Fruit fly (Drosophila melanogaster) whole organism, embryonic: ENCODE results near the gene CG6163.

Experiments used
- CG11398 ChIP-seq: fragments of 200-800 bp; sonication (Bioruptor generic); optimal IDR thresholded peaks from 2 replicates; lab custom pipeline; 2016; ENCODE audit warnings: missing biosample characterization, missing genetic modification characterization
- CG11560 ChIP-seq: fragments of 200-800 bp; sonication (Bioruptor generic); IDR thresholded peaks from 3 replicates; pipeline ENCODE4 v1.3.6; 2022; ENCODE audit warnings: missing biosample characterization, missing genetic modification characterization
- CG12104 ChIP-seq: fragments of 200-800 bp; sonication (Bioruptor generic); optimal IDR thresholded peaks from 3 replicates; lab custom pipeline; 2016; ENCODE audit warnings: missing biosample characterization, missing genetic modification characterization
- CG12299 ChIP-seq: fragments of 200-800 bp; sonication (Bioruptor generic); optimal IDR thresholded peaks from 2 replicates; lab custom pipeline; 2018; ENCODE audit warnings: missing biosample characterization, mild to moderate bottlenecking, missing genetic modification characterization
- CG12659 ChIP-seq: fragments of 200-800 bp; sonication (Bioruptor generic); optimal IDR thresholded peaks from 3 replicates; lab custom pipeline; 2017; ENCODE audit warnings: mild to moderate bottlenecking, missing biosample characterization, missing genetic modification reagents, missing genetic modification characterization
- CG13287 ChIP-seq: fragments of 200-800 bp; sonication (Bioruptor generic); IDR thresholded peaks from 2 replicates; pipeline ENCODE4 v1.3.6; 2022; ENCODE audit warnings: missing biosample characterization, missing genetic modification characterization; ENCODE audit not compliant: partially characterized antibody
- CG13424 ChIP-seq: fragments of 200-800 bp; sonication (Bioruptor generic); optimal IDR thresholded peaks from 2 replicates; lab custom pipeline; 2019; ENCODE audit warnings: missing biosample characterization, mild to moderate bottlenecking, missing genetic modification characterization, moderate library complexity
- CG14860 ChIP-seq: fragments of 200-800 bp; sonication (Bioruptor generic); IDR thresholded peaks from 3 replicates; pipeline ENCODE4 v1.3.6; 2022; ENCODE audit warnings: missing biosample characterization, missing genetic modification characterization; ENCODE audit not compliant: partially characterized antibody
- CG15269 ChIP-seq: fragments of 200-800 bp; sonication (Bioruptor generic); optimal IDR thresholded peaks from 2 replicates; lab custom pipeline; 2018; ENCODE audit warnings: missing biosample characterization, mild to moderate bottlenecking, missing genetic modification characterization, moderate library complexity
- CG15601 ChIP-seq: fragments of 200-800 bp; sonication (Bioruptor generic); optimal IDR thresholded peaks from 3 replicates; lab custom pipeline; 2019; ENCODE audit warnings: missing biosample characterization, mild to moderate bottlenecking, missing genetic modification characterization, moderate library complexity
- CG1647 ChIP-seq: fragments of 200-800 bp; sonication (Bioruptor generic); optimal IDR thresholded peaks from 3 replicates; lab custom pipeline; 2016; ENCODE audit warnings: missing biosample characterization, missing genetic modification characterization
- CG17186 ChIP-seq: fragments of 200-800 bp; sonication (Bioruptor generic); optimal IDR thresholded peaks from 3 replicates; lab custom pipeline; 2017; ENCODE audit warnings: missing biosample characterization, missing genetic modification reagents, missing genetic modification characterization
- CG17568 ChIP-seq: fragments of 200-800 bp; sonication (Bioruptor generic); optimal IDR thresholded peaks from 2 replicates; lab custom pipeline; 2018; ENCODE audit warnings: missing biosample characterization, mild to moderate bottlenecking, missing genetic modification characterization, moderate library complexity
- CG17829 ChIP-seq: fragments of 200-800 bp; optimal IDR thresholded peaks from 2 replicates; lab custom pipeline; 2019; ENCODE audit warnings: missing biosample characterization, mild to moderate bottlenecking, missing genetic modification characterization, moderate library complexity
- CG17912 ChIP-seq: fragments of 200-800 bp; sonication (Bioruptor generic); optimal IDR thresholded peaks from 2 replicates; lab custom pipeline; 2018; ENCODE audit warnings: missing biosample characterization, mild to moderate bottlenecking, missing genetic modification characterization
- CG2116 ChIP-seq: fragments of 200-800 bp; sonication (Bioruptor generic); optimal IDR thresholded peaks from 3 replicates; lab custom pipeline; 2018; ENCODE audit warnings: missing biosample characterization, mild to moderate bottlenecking, missing genetic modification characterization
- CG3995 ChIP-seq: fragments of 200-800 bp; sonication (Bioruptor generic); optimal IDR thresholded peaks from 3 replicates; lab custom pipeline; 2016; ENCODE audit warnings: missing biosample characterization, missing genetic modification characterization
- CG6175 ChIP-seq: fragments of 200-800 bp; sonication (Bioruptor generic); IDR thresholded peaks from 3 replicates; pipeline ENCODE4 v1.3.6; 2022; ENCODE audit warnings: missing biosample characterization, missing genetic modification characterization
- D19A ChIP-seq: fragments of 200-800 bp; optimal IDR thresholded peaks from 3 replicates; lab custom pipeline; 2019; ENCODE audit warnings: missing biosample characterization, mild to moderate bottlenecking, missing genetic modification characterization, moderate library complexity
- E2f1 ChIP-seq: fragments of 200-800 bp; sonication (Bioruptor generic); IDR thresholded peaks from 2 replicates; pipeline ENCODE4 v1.3.6; 2022; ENCODE audit warnings: missing biosample characterization, missing genetic modification characterization
- Ets97D ChIP-seq: fragments of 200-800 bp; sonication (Bioruptor generic); optimal IDR thresholded peaks from 3 replicates; lab custom pipeline; 2016; ENCODE audit warnings: missing biosample characterization, missing genetic modification characterization
- Fer2 ChIP-seq: fragments of 200-800 bp; sonication (Bioruptor generic); optimal IDR thresholded peaks from 2 replicates; lab custom pipeline; 2018; ENCODE audit warnings: missing biosample characterization, mild to moderate bottlenecking, missing genetic modification characterization, moderate library complexity
- GATAe ChIP-seq: fragments of 200-800 bp; sonication (Bioruptor generic); conservative IDR thresholded peaks from 2 replicates; pipeline ENCODE4 v1.3.6; 2022; ENCODE audit warnings: missing biosample characterization, missing genetic modification characterization
- Meics ChIP-seq: fragments of 200-800 bp; sonication (Bioruptor generic); optimal IDR thresholded peaks from 2 replicates; lab custom pipeline; 2017; ENCODE audit warnings: missing biosample characterization, mild to moderate bottlenecking, missing genetic modification characterization
- Mes4 ChIP-seq: fragments of 200-800 bp; sonication (Bioruptor generic); optimal IDR thresholded peaks from 2 replicates; lab custom pipeline; 2016; ENCODE audit warnings: missing biosample characterization, missing genetic modification characterization
- Nf-YB ChIP-seq: fragments of 200-800 bp; sonication (Bioruptor generic); optimal IDR thresholded peaks from 3 replicates; lab custom pipeline; 2019; ENCODE audit warnings: missing biosample characterization, mild to moderate bottlenecking, missing genetic modification characterization, moderate library complexity
- Optix ChIP-seq: fragments of 200-800 bp; sonication (Bioruptor generic); IDR thresholded peaks from 3 replicates; pipeline ENCODE4 v1.3.6; 2022; ENCODE audit warnings: missing biosample characterization, missing genetic modification characterization
- Spps ChIP-seq: fragments of 200-800 bp; sonication (Bioruptor generic); optimal IDR thresholded peaks from 2 replicates; lab custom pipeline; 2018; ENCODE audit warnings: missing biosample characterization, mild to moderate bottlenecking, missing genetic modification characterization
- al ChIP-seq: fragments of 200-800 bp; sonication (Bioruptor generic); IDR thresholded peaks from 2 replicates; pipeline ENCODE4 v1.3.6; 2022; ENCODE audit warnings: missing biosample characterization, missing genetic modification characterization
- bcd ChIP-seq: fragments of 200-800 bp; sonication (Bioruptor generic); optimal IDR thresholded peaks from 2 replicates; lab custom pipeline; 2017; ENCODE audit warnings: missing biosample characterization, mild to moderate bottlenecking, missing genetic modification characterization
- cato ChIP-seq: fragments of 200-800 bp; sonication (Bioruptor generic); optimal IDR thresholded peaks from 2 replicates; lab custom pipeline; 2016; ENCODE audit warnings: missing biosample characterization, missing genetic modification characterization, borderline replicate concordance
- chm ChIP-seq: fragments of 200-800 bp; sonication (Bioruptor generic); IDR thresholded peaks from 2 replicates; pipeline ENCODE4 v1.3.6; 2022; ENCODE audit warnings: missing biosample characterization, missing genetic modification characterization
- chn ChIP-seq: fragments of 200-800 bp; sonication (Bioruptor generic); optimal IDR thresholded peaks from 2 replicates; lab custom pipeline; 2016; ENCODE audit warnings: missing biosample characterization, missing genetic modification characterization
- crc ChIP-seq: fragments of 200-800 bp; sonication (Bioruptor generic); optimal IDR thresholded peaks from 2 replicates; lab custom pipeline; 2016; ENCODE audit warnings: missing biosample characterization, missing genetic modification characterization
- dmrt99B ChIP-seq: fragments of 200-800 bp; sonication (Bioruptor generic); optimal IDR thresholded peaks from 2 replicates; lab custom pipeline; 2018; ENCODE audit warnings: missing biosample characterization, mild to moderate bottlenecking, missing genetic modification characterization, moderate library complexity
- esg ChIP-seq: fragments of 200-800 bp; sonication (Bioruptor generic); conservative IDR thresholded peaks from 2 replicates; pipeline ENCODE4 v1.3.6; 2022; ENCODE audit warnings: missing biosample characterization, missing genetic modification characterization
- fd102C ChIP-seq: fragments of 200-800 bp; sonication (Bioruptor generic); optimal IDR thresholded peaks from 2 replicates; lab custom pipeline; 2018; ENCODE audit warnings: missing biosample characterization, mild to moderate bottlenecking, missing genetic modification characterization, moderate library complexity
- gsb-n ChIP-seq: fragments of 200-800 bp; sonication (Bioruptor generic); optimal IDR thresholded peaks from 3 replicates; lab custom pipeline; 2018; ENCODE audit warnings: missing biosample characterization, mild to moderate bottlenecking, missing genetic modification characterization
- insv ChIP-seq, 2 experiments: fragments of 200-800 bp; sonication (Bioruptor generic); optimal IDR thresholded peaks; 3 replicates each; lab custom pipeline; 2016 to 2018; ENCODE audit warnings: missing biosample characterization in 2 of 2, missing genetic modification characterization in 2 of 2
- jumu ChIP-seq: fragments of 200-800 bp; sonication (Bioruptor generic); optimal IDR thresholded peaks from 3 replicates; lab custom pipeline; 2016; ENCODE audit warnings: missing biosample characterization, missing genetic modification characterization
- lilli ChIP-seq: fragments of 200-800 bp; sonication (Bioruptor generic); optimal IDR thresholded peaks from 3 replicates; lab custom pipeline; 2016; ENCODE audit warnings: missing biosample characterization, missing genetic modification characterization
- lmd ChIP-seq: fragments of 200-800 bp; sonication (Bioruptor generic); IDR thresholded peaks from 2 replicates; pipeline ENCODE4 v1.3.6; 2022; ENCODE audit warnings: missing biosample characterization, missing genetic modification characterization
- nmo ChIP-seq: fragments of 200-800 bp; sonication (Bioruptor generic); optimal IDR thresholded peaks from 2 replicates; lab custom pipeline; 2018; ENCODE audit warnings: missing biosample characterization, mild to moderate bottlenecking, missing genetic modification characterization, moderate library complexity
- p53 ChIP-seq: fragments of 200-800 bp; sonication (Bioruptor generic); optimal IDR thresholded peaks from 2 replicates; lab custom pipeline; 2016; ENCODE audit warnings: missing biosample characterization, missing genetic modification characterization
- ranshi ChIP-seq: fragments of 200-800 bp; sonication (Bioruptor generic); IDR thresholded peaks from 2 replicates; pipeline ENCODE4 v1.3.6; 2022; ENCODE audit warnings: missing biosample characterization, missing genetic modification characterization
- sd ChIP-seq: fragments of 200-800 bp; sonication (Bioruptor generic); optimal IDR thresholded peaks from 3 replicates; lab custom pipeline; 2018; ENCODE audit warnings: missing biosample characterization, mild to moderate bottlenecking, missing genetic modification characterization, moderate library complexity
- sens-2 ChIP-seq: fragments of 200-800 bp; sonication (Bioruptor generic); IDR thresholded peaks from 2 replicates; pipeline ENCODE4 v1.3.6; 2022; ENCODE audit warnings: missing biosample characterization, missing genetic modification characterization
- sob ChIP-seq: fragments of 200-800 bp; sonication (Bioruptor generic); IDR thresholded peaks from 2 replicates; pipeline ENCODE4 v1.3.6; 2022; ENCODE audit warnings: missing biosample characterization, missing genetic modification characterization
- zen ChIP-seq: fragments of 200-800 bp; sonication (Bioruptor generic); optimal IDR thresholded peaks from 3 replicates; lab custom pipeline; 2018; ENCODE audit warnings: missing biosample characterization, mild to moderate bottlenecking, missing genetic modification characterization, moderate library complexity

The CG6163 gene

DNA sequence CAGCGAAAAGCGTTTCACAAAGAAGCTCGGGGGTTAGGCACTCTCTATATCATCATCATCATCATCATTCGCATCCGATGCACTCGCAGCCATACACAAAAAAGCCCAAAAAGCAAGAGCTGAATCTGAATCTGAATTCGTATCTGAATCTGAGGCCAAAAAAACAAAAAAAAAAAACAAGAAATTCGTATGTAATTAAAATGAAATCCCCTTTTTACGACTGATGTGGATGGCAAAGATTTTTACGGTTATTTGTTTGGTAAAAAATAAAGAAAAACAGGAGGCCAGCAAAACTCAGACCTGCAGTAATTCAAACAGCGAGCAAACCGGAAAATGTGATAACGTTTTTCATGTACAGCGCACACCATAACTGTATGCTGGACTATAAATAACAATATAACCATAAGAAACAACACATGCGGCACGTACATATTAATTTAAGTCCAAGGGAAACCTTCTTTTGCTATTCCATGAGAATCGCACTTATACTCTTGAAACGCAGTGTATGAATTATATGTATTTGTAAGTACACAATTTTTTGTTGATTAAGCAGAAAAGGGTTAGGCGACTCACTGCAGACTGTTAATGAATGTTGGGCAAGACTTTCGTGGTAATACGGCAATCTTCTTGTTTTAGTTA lies 46.0 kb downstream of the CG6163 start (continued):
- TF ChIP-seq CG17829 (tag; lab: Kevin White, UChicago), result peak; percentile 88
- peak; percentile 34 for TF ChIP-seq CG17912 (GFP tag; lab: Kevin White, UChicago)
- TF ChIP-seq Nf-YB (GFP tag; lab: Kevin White, UChicago), result peak; percentile 59
- peak; percentile 16 for TF ChIP-seq CG2116 (GFP tag; lab: Kevin White, UChicago)
- peak; percentile 69 for TF ChIP-seq jumu (GFP tag; lab: Kevin White, UChicago)
- peak; percentile 15 for TF ChIP-seq CG17186 (GFP tag; lab: Kevin White, UChicago)
- TF ChIP-seq CG11560, result peak; percentile 73; the same call in 2 of the 3 replicates
- peak; percentile 91 for TF ChIP-seq nmo (GFP tag; lab: Kevin White, UChicago)
- TF ChIP-seq CG11398, result peak; percentile 74
- peak; percentile 84 for TF ChIP-seq zen (tag; lab: Kevin White, UChicago)
- TF ChIP-seq crc, result peak; percentile 74
- TF ChIP-seq p53 (GFP tag; lab: Kevin White, UChicago), result peak; percentile 37
- TF ChIP-seq ranshi (GFP tag; lab: Robert Waterston, UW), result peak; percentile 91
- peak; percentile 93 for TF ChIP-seq lmd (GFP tag; lab: Robert Waterston, UW)
- TF ChIP-seq CG17568, result peak; percentile 76
- TF ChIP-seq CG14860 (GFP tag; lab: Robert Waterston, UW), result no peak
- peak; percentile 56 for TF ChIP-seq cato (GFP tag; lab: Kevin White, UChicago)
- no peak for TF ChIP-seq insv (GFP tag; optimal IDR thresholded peaks at IDR 0.05; lab: Kevin White, UChicago)
- peak; percentile 79 for TF ChIP-seq sens-2 (GFP tag; lab: Robert Waterston, UW)
- TF ChIP-seq sd (tag; lab: Kevin White, UChicago), result peak; percentile 56
- peak; percentile 67 for TF ChIP-seq CG15601 (tag; lab: Kevin White, UChicago)
- TF ChIP-seq fd102C (GFP tag; lab: Kevin White, UChicago), result no peak
- peak; percentile 76 for TF ChIP-seq al
- peak; percentile 72 for TF ChIP-seq Ets97D (GFP tag; lab: Kevin White, UChicago)
- TF ChIP-seq Mes4 (GFP tag; lab: Kevin White, UChicago), result peak; percentile 77
- TF ChIP-seq D19A, result peak; percentile 85
- TF ChIP-seq lilli (GFP tag; lab: Kevin White, UChicago), result peak; percentile 82
- peak; percentile 85 for TF ChIP-seq CG13424 (tag; lab: Kevin White, UChicago)
- peak; percentile 56 for TF ChIP-seq CG12104 (GFP tag; lab: Kevin White, UChicago)
- TF ChIP-seq CG13287, result no peak
- peak; percentile 84 for TF ChIP-seq Meics (GFP tag; lab: Kevin White, UChicago)
- peak; percentile 88 for TF ChIP-seq esg (GFP tag; lab: Robert Waterston, UW)
- TF ChIP-seq CG15269 (tag; lab: Kevin White, UChicago), result peak; percentile 91
- TF ChIP-seq dmrt99B (tag; lab: Kevin White, UChicago), result peak; percentile 92
- TF ChIP-seq Optix (GFP tag; lab: Robert Waterston, UW), result peak; percentile 79; the same call in 2 of the 3 replicates
- TF ChIP-seq gsb-n (tag; lab: Kevin White, UChicago), result peak; percentile 77
- TF ChIP-seq CG6175 (GFP tag; lab: Robert Waterston, UW), result peak; percentile 93; the same call in 2 of the 3 replicates
- TF ChIP-seq bcd (GFP tag; lab: Kevin White, UChicago), result peak; percentile 79
- peak; percentile 56 for TF ChIP-seq Spps (tag; lab: Kevin White, UChicago)
- peak; percentile 76 for TF ChIP-seq chm (GFP tag; lab: Robert Waterston, UW)
- TF ChIP-seq Fer2 (tag; lab: Kevin White, UChicago), result peak; percentile 75
- peak; percentile 72 for TF ChIP-seq GATAe (GFP tag; lab: Robert Waterston, UW)
- peak; percentile 92 for TF ChIP-seq E2f1
- peak; percentile 41 for TF ChIP-seq CG12299 (tag; lab: Kevin White, UChicago)
- peak; percentile 84 for TF ChIP-seq chn
- peak; percentile 81 for TF ChIP-seq CG1647 (GFP tag; lab: Kevin White, UChicago)
- peak; percentile 85 for TF ChIP-seq CG12659
- TF ChIP-seq CG3995 (GFP tag; lab: Kevin White, UChicago), result no peak
- peak; percentile 91 for TF ChIP-seq sob (GFP tag; lab: Robert Waterston, UW)
